Fruit fly (Drosophila melanogaster) ovary, adult (tissue): ENCODE results near the gene Argl.

Experiments
- CG17801 ChIP-seq: fragments of 200-800 bp; optimal IDR thresholded peaks from 2 replicates; lab custom pipeline; 2019; ENCODE audit warnings: missing biosample characterization, mild to moderate bottlenecking, missing genetic modification characterization, moderate library complexity; ENCODE audit not compliant: partially characterized antibody

Gene Argl

DNA sequence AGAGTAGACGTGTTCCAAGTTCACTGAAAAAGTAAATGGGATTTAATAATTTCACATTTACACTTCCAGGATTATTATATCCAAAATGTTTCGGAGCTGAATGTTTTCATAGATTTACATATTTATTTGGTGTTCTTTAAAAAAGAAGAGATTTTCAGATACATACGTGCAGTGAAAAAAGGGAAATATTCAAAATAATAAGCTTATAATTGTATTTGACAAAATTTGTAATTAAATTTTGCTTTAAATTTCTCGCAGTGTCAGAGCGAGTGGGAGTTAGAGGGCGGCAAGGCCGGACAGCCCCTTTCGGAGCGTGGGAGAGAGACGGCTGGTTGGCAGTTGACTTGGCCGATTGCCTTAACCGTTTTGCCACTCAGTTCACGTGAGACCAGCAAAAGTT is 4.9 kb downstream of the Argl start, which contains the start of gene Tsp29Fb:
Gene Tsp29Fb, plus strand, starts transcription at position 388 of the 400 bp plus-strand sequence.
- TF ChIP-seq CG17801 (GFP tag; lab: Kevin White, UChicago): no peak

DNA sequence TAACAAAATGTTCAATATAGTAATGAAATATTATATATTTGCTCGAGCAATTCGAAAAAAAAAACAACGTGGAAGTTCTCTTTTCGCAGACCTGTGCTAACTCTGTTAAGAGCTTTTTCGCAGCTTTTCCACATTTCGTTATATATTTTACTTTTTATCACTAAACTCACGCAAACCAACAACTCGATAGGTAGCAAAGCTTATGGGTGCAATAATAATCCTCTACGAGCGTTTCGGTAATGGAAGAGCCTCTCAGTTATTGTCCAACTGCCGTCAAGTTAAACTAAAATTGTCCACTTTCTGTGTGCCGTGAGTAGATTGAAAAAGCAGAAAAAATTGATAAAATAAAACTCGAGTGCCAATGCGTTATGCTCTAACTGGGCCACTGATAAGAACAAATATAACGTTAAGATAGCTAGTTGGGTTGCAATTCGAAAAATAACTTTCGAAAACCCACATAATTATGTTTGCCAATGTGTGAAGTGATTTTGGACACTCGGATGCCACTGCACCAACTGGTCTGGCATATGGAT is 8.1 kb downstream of the Argl start, which contains the start of gene Tsp29Fa:
Gene Tsp29Fa, plus strand, starts transcription at position 253 of the 533 bp plus-strand sequence.
- no peak for TF ChIP-seq CG17801 (GFP tag; lab: Kevin White, UChicago)

DNA sequence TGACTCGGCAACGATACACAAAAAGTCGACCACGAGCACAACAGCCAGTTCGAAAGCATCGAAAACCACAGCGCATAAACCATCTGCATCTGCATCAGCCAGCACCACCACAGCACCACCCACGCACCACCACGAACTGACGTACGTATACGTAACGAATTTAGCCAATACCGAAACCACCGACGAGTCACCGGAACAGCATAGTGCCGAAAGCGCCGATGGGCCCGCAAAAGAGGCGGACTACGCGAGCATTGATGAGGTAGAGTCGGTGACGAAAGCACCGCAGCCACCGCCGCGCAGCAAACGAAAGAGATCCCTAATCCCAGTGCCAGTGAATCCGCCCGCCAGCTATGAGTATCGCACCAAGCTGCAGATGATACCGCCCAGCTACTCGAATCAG is 10.7 kb downstream of the Argl start:
- no peak for TF ChIP-seq CG17801 (GFP tag; lab: Kevin White, UChicago)

DNA sequence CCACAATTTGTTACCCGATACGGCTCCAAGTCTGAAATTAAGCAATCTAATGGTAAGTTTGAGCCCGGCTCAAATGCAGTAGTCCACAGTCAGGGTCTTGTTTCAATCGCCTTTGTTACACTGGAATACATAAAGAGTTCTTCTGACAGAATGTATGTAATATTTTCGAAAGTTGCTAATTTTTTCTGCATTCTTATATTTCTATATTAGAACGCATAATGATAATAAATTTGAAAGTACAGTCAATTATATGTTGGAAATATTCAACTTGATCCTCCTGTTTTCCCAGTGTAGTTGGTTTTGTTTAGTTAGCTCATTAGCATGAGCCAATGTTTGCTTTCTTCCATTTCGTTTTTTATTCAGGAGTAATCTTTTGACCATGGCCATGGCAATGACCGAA is 18.5 kb downstream of the Argl start:
- no peak for TF ChIP-seq CG17801 (GFP tag; lab: Kevin White, UChicago)

DNA sequence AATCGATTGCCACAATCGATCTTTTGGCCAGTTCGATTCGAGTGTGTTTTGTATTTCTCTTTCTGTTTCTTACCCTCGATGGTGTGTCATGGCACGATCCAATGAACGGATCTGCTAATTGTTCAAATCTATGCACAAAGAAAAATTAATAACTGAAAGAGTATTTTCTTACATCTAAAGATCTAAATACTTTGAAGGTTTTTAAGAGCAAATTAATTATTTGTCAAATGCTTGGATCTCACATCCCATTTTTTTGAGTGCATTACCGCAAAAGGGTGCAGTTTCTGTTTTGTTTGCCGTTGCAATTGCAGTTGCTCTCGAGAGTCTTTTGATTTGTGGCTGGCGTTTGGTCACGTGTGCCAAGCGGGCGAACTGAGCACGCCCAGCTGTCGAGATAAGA is 20.0 kb downstream of the Argl start:
- no peak for TF ChIP-seq CG17801 (GFP tag; lab: Kevin White, UChicago)

DNA sequence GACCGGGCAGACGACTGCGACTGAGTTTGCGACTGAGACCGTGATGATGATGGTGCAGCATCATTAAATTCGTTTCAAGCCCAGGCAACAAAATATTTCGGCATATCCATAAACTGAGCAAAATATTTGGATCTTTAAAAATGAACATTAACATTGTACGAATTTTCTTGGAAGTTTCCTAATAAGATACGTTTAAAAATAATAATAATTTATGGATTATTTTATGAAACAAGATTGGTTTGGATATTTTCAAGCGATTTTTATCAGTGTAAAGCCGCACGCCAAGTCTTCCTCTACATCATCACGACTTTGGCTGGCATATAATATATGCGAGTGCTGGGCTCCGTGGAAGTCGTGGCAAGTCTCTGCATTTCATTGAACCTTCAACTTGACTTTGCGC is 21.6 kb downstream of the Argl start:
- TF ChIP-seq CG17801 (GFP tag; lab: Kevin White, UChicago): no peak

DNA sequence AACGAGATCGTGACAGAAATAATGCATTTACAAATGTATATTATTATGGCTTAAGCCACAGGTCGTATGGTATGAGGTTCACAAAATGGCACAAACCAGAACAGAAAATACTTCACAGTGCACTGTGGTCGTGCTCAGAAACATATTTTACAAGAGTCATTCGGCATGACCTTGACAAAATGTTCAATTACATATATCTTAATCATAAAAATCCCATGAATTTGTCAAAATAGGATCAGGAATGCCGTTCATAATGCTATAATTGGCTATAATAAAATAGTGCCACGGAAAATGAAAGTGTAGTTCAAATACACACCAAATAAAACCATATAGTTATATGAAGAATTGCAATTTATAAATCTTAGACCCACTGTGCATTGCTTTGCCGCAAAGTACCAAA is 22.3 kb downstream of the Argl start:
- TF ChIP-seq CG17801 (GFP tag; lab: Kevin White, UChicago): no peak

DNA sequence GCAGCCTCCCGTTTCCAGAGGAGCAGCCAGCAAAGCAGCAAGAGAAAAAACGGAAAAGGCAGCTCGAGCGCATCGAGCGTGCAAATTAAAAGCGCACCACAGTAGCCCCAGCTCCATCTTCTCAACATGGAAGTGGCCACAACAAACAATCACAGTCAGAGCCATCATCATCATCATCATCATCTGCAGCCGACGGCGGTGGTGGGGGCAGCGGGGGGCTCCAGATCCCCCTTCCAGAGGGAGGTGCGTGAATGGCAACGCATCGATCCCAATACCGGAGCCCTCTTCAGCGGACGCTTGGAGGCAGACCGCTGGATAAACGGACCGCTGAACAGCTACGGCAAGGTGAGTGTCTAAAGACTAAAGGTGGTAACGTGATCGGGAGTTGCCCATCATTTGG is 26.2 kb downstream of the Argl start:
- TF ChIP-seq CG17801 (GFP tag; lab: Kevin White, UChicago): no peak

DNA sequence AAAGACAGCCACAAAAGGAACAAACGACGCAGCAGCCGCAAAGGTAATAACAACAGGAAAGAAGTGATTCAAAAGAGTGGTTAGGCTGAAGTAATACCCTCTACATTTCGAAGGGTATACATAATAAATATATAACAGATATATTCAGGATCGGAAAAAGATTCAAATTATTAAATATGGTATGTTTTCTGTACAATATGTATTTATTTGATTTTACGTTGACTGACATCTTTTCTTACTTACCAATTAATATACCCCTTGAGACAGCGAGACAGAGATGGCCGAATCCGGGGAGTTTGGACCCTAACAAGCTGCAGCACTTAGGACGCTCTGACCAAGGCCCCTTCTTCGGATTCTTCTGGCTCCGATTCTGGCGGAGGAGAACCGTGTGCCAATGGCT is 35.6 kb downstream of the Argl start:
- TF ChIP-seq CG17801 (GFP tag; lab: Kevin White, UChicago): no peak

DNA sequence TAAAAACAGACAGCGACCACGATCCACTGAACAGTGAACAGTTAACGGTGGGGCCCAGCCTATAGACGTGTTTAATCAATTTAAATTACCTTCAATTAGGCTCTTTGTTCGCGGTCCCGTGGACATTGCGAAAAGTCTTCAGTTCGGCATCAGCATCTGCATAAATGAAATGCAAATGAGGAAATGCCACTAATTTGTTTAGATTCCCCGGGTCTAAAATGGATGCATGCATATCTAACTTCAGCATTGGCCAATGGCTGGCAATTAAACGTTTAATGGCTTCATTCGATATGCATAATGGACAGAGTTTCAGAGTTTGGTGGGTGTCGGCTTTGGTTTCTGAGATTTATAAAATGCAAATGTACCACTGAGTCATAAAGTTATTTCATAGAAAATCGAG is 40.0 kb downstream of the Argl start:
- TF ChIP-seq CG17801 (GFP tag; lab: Kevin White, UChicago): no peak

DNA sequence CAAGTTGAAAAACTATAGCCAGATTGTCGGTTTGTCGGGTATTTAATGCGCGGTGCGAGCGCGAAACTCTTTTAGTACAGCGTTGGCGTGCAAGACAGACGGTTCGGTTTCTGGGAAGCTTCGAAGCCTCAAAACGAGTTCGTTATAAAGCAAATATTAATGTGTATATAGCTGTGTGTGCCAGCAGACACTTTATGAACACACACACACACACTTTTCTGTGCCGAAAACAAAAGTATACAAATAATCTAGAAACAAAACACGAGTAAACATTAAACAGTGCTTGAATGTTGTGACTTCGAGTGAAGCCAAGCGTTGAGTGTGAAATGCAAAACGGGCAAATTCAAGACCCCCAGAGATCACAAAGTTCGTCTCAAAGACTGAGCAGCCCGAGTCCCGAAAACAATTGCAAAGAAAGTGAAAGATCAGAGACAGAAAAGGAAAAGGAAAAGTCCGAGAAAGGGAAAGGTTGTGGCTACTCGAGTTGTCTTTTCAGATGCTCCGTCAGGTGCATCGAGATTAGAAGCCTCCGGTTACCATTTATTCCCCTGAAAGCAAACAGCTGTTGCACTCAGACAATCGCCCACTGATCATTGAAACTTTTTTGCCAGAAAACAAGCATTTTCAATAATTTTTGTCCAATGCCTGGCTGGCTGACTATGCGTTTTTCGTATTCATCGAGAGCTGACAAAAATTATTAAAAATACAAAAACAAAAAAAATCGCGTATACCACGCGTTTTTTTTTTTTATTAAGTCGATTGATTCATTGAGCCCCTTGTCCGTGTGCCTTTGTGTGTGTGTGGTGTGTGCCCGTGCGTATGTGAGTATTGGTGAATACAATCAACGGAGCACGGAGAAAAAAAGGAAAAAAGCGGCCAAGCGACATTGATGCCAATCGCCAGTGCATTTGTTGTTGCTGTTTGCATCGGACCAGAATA is 42.9 kb downstream of the Argl start, which contains the start of gene CG34398:
Gene CG34398, plus strand, starts transcription at position 73 of the 939 bp plus-strand sequence.
- no peak for TF ChIP-seq CG17801 (GFP tag; lab: Kevin White, UChicago)

DNA sequence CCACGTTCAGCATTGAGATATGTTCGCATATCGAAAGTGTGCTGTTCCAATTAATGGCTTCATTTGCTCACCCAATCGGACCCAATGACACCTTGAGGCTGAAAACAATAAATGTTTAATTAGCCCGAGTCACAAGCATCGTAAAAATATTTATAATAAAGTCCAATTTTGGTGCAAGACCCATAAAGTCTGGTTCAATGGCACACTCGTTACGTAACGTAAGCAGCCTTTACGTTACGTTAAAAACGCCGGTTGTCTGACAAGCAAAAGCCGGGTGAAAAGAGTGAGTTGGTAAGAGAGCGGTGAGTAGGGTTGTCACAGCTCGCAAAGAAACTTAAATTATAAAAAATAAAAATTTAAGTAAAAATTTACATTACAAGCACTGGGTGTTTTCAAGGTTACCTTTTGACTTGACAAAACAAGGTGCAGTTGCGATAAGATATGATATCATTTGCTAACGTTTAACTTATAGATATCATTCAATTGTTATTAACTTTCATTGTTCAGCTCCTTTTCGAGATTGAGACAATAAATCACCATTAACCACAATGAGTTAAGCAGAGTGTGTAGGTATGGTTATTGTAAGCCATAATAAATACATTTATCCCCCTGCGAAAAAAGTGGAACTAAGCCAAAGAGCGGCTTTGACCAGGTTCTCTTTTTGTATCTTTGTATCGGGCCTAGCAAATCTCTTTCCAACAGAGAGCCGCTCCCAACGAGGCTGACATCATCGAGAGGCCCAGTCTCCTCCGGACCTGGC is 43.8 kb downstream of the Argl start:
- no peak for TF ChIP-seq CG17801 (GFP tag; lab: Kevin White, UChicago)

DNA sequence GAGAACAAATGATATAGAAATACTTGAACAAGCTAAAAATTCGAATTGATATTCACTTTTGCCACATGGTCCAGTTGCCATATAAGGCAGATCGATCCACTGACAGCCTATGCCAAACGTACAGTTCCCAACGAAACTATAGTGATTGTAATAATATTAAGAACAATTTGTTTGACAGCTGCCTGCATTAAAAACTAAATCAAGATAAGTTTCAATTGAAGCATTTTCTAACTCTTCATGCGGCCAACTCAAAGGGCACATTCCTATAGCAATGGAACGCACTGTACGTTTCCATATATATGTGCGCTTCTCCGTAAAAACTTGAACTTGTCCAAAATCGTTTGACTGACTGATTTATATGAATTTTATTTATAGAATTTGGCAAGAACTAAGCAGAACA is 47.7 kb downstream of the Argl start:
- no peak for TF ChIP-seq CG17801 (GFP tag; lab: Kevin White, UChicago)

DNA sequence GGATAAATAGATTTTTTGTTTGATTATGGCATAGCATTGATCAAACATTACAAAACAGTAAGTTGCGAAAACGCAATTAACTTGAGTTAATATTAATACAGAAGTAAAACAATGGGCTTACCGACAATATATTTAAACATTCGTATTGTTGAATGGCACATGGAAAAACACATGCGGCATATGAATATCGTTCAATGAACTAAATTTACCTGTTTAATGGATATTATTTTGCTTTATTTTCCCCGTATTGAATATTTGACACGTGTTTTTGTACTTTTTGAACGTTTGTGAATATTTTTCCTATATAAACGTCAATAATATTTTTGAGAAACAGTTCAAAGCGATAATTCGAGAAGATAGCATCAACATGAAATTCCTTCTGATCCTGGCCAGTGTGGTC is 50.8 kb downstream of the Argl start, which contains the start of gene CG42713:
Gene CG42713, plus strand, starts transcription at position 301 of the 400 bp plus-strand sequence.
- no peak for TF ChIP-seq CG17801 (GFP tag; lab: Kevin White, UChicago)
